Worm (Caenorhabditis elegans): Measurements from ENCODE around the gene asp-13.

Gene asp-13

ce11 chrV:8615711-8616110, 27.3 kb downstream of the asp-13 start (continued):
- peak; percentile 15 for TF ChIP-seq mep-1 (tag; optimal IDR thresholded peaks at IDR 0.05)
- no peak for TF ChIP-seq nhr-237 (tag; optimal IDR thresholded peaks at IDR 0.05)
- TF ChIP-seq hlh-30 (tag; optimal IDR thresholded peaks at IDR 0.05; ENCODE audit: insufficient read depth) = no peak
- no peak for TF ChIP-seq pha-4 (GFP tag; IDR thresholded peaks at IDR 0.05)
- TF ChIP-seq pha-4 (tag; optimal IDR thresholded peaks at IDR 0.05) = no peak
- TF ChIP-seq ces-1 (GFP tag; optimal IDR thresholded peaks at IDR 0.05) = no peak
- no peak for TF ChIP-seq spr-1 (tag; optimal IDR thresholded peaks at IDR 0.05)
- peak; percentile 77 for TF ChIP-seq aha-1 (tag)
- TF ChIP-seq lin-39 (tag; optimal IDR thresholded peaks at IDR 0.05) = no peak
- peak; percentile 21 for TF ChIP-seq mes-2 (tag; optimal IDR thresholded peaks at IDR 0.05; ENCODE audit: poor library complexity, severe bottlenecking)
- TF ChIP-seq hmg-1.1 (GFP tag; IDR thresholded peaks at IDR 0.05) = 0 out of 2 replicates have a peak, but pooled peaks have one; percentile 20
- TF ChIP-seq saeg-2 (GFP tag; IDR thresholded peaks at IDR 0.05) = no peak
- no peak for TF ChIP-seq egl-27 (tag; optimal IDR thresholded peaks at IDR 0.05)
- no peak for TF ChIP-seq zfp-3 (GFP tag; conservative IDR thresholded peaks at IDR 0.05)
- TF ChIP-seq T20F7.1 (GFP tag; optimal IDR thresholded peaks at IDR 0.05) = no peak
- TF ChIP-seq tra-1 (GFP tag; IDR thresholded peaks at IDR 0.05) = no peak
- no peak for TF ChIP-seq F10B5.3 (tag; optimal IDR thresholded peaks at IDR 0.05)
- no peak for TF ChIP-seq ztf-7 (tag; optimal IDR thresholded peaks at IDR 0.05)

- TF ChIP-seq mxl-3 (GFP tag; optimal IDR thresholded peaks at IDR 0.05) = peak; percentile 57
- peak; percentile 82 for TF ChIP-seq nhr-28 (tag; optimal IDR thresholded peaks at IDR 0.05)
- TF ChIP-seq mep-1 (tag; optimal IDR thresholded peaks at IDR 0.05) = peak; percentile 26
- TF ChIP-seq zip-11 (GFP tag; IDR thresholded peaks at IDR 0.05) = no peak
- TF ChIP-seq fkh-10 (GFP tag; optimal IDR thresholded peaks at IDR 0.05) = no peak
- TF ChIP-seq nhr-41 (GFP tag; IDR thresholded peaks at IDR 0.05) = peak; percentile 57; the same call in 1 of the 2 replicates
- peak; percentile 11 for TF ChIP-seq pqm-1 (tag; optimal IDR thresholded peaks at IDR 0.05)
- no peak for TF ChIP-seq set-16 (GFP tag; IDR thresholded peaks at IDR 0.05)
- TF ChIP-seq madf-9 (GFP tag; conservative IDR thresholded peaks at IDR 0.05) = no peak
- peak; percentile 69 for TF ChIP-seq nhr-25 (tag; optimal IDR thresholded peaks at IDR 0.05; ENCODE audit: borderline replicate concordance, insufficient read depth)
- TF ChIP-seq daf-8 (GFP tag; IDR thresholded peaks at IDR 0.05) = no peak
- TF ChIP-seq Y5F2A.4 (GFP tag; optimal IDR thresholded peaks at IDR 0.05) = no peak
- TF ChIP-seq ceh-82 (tag; optimal IDR thresholded peaks at IDR 0.05) = no peak
- TF ChIP-seq aly-2 (tag; optimal IDR thresholded peaks at IDR 0.05) = no peak
- no peak for TF ChIP-seq lin-29 (GFP tag; IDR thresholded peaks at IDR 0.05)
- TF ChIP-seq skn-1 (tag; optimal IDR thresholded peaks at IDR 0.05) = no peak
- TF ChIP-seq hmg-1.1 (GFP tag; IDR thresholded peaks at IDR 0.05) = peak; percentile 48
- TF ChIP-seq mxl-2 (GFP tag; conservative IDR thresholded peaks at IDR 0.05) = peak; percentile 67; the same call in 1 of the 2 replicates
- peak; percentile 57 for TF ChIP-seq nhr-77 (tag; optimal IDR thresholded peaks at IDR 0.05)
- no peak for TF ChIP-seq duxl-1 (tag; optimal IDR thresholded peaks at IDR 0.05; ENCODE audit: poor library complexity)
- TF ChIP-seq cey-2 (tag; optimal IDR thresholded peaks at IDR 0.05; ENCODE audit: borderline replicate concordance, insufficient read depth) = peak; percentile 12
- no peak for TF ChIP-seq mes-2 (tag; optimal IDR thresholded peaks at IDR 0.05; ENCODE audit: poor library complexity, severe bottlenecking)
- no peak for TF ChIP-seq F26F4.8 (GFP tag; conservative IDR thresholded peaks at IDR 0.05)
- TF ChIP-seq dmd-6 (GFP tag; IDR thresholded peaks at IDR 0.05) = peak; percentile 60
- TF ChIP-seq zip-2 (tag; optimal IDR thresholded peaks at IDR 0.05) = no peak
- no peak for TF ChIP-seq tag-97 (GFP tag; IDR thresholded peaks at IDR 0.05)
- peak; percentile 62 for TF ChIP-seq dve-1 (tag; optimal IDR thresholded peaks at IDR 0.05; ENCODE audit: insufficient read depth)
- TF ChIP-seq php-3 (GFP tag; IDR thresholded peaks at IDR 0.05) = no peak
- no peak for TF ChIP-seq ztf-11 (tag; optimal IDR thresholded peaks at IDR 0.05)
- no peak for TF ChIP-seq zfp-3 (GFP tag; conservative IDR thresholded peaks at IDR 0.05)
- no peak for TF ChIP-seq nhr-10 (tag; optimal IDR thresholded peaks at IDR 0.05)
- TF ChIP-seq pha-4 (GFP tag; IDR thresholded peaks at IDR 0.05) = no peak
- peak; percentile 92 for TF ChIP-seq pha-4 (tag; optimal IDR thresholded peaks at IDR 0.05)
- TF ChIP-seq ama-1 (optimal IDR thresholded peaks at IDR 0.05) = peak; percentile 76
- TF ChIP-seq mdl-1 (tag; optimal IDR thresholded peaks at IDR 0.05) = peak in 1 of 2 experiments; percentile 60
- TF ChIP-seq zfp-2 (tag; optimal IDR thresholded peaks at IDR 0.05) = no peak
These were observed 32.2 kb downstream of the asp-13 start, which contains the start of gene fip-4 for ce11 chrV:8610633-8611404. Gene fip-4, minus strand, starts transcription at chrV:8611268.
